Fruit fly (Drosophila melanogaster): ENCODE measurements around the gene Snmp1.

Gene Snmp1

DNA sequence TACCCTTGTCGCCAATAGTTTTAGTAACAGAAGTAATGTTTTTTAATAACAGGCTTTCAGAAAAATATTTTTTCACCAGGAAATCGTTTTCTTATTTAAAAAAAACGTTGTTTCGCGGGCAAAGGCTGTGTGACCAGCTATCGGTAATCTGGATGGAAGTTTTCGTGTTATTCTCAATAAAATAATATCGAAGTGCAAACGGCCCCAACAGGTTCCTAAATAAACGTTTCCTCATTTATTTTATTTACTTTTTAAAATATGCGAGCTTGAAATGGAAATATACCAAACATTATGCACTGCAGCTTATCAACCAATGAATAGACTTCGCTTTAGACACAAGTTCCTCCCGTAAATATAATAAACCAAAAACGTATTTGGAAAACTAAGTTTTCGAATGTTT, 38.0 kb downstream of the Snmp1 start, which contains the start of gene Ice2:
Ice2 (plus strand) TSS at position 167 of the 400 bp plus-strand sequence.
- TF ChIP-seq Sin3A (optimal IDR thresholded peaks at IDR 0.05) = no peak

DNA sequence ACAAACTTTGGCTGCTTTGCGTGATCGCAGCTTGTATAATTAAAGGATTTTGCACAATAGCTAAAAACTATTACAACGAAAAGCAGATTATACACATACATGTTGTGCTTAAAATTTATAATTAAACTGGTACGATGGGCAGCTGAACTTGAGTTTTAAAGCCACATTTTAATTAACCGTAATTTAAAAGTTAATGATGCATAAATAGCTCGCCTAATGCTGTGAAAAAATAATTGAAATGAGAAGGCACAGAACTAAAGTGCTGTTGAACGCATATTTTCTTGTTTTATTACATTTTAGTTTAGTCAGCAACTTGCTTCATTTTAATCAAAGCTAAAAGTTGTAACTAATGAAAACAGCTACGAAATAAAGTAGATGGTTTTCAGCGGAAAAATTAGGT, 38.4 kb downstream of the Snmp1 start, which contains the start of gene Obp93a:
Obp93a (minus strand) TSS at position 101 of the 400 bp plus-strand sequence.
- no peak for TF ChIP-seq insv (optimal IDR thresholded peaks at IDR 0.05)
- no peak for TF ChIP-seq Myc (optimal IDR thresholded peaks at IDR 0.05)
- TF ChIP-seq h (optimal IDR thresholded peaks at IDR 0.05) = no peak
- no peak for TF ChIP-seq ttk (optimal IDR thresholded peaks at IDR 0.05)
- no peak for TF ChIP-seq Sin3A (optimal IDR thresholded peaks at IDR 0.05)
- no peak for TF ChIP-seq psq (optimal IDR thresholded peaks at IDR 0.05)

DNA sequence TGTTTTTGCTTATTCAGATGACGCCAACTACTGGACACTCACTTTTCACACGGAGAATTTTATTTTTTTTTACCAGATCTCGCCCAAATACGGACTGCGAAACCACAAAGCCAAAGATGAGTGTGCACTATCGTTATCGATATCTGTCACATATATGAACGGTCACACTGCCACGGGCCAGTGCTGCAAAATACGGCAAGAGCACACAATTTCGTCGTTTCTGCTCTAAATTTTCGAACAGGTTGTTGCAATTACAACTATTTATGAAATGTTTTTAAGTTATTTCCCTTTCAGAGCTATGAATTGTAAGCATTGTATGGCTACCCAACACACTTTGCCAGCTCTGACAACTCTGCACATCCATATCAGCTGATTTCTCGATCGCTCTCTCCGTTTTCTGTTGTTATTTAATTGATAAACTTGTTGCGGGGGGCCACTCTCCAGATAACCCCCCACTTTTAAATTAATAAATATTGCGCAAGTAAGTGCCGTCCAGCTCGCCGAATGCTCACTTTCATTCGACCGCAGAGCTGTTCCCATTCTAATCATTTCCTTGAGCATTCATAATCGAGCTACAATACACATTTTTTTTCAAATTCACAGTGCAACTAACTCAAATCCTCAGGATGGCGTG, 40.5 kb downstream of the Snmp1 start, which contains the start of the genes slmb and CG5793:
slmb (minus strand) TSS at position 134 of the 634 bp plus-strand sequence.
CG5793 (plus strand) TSS at position 222 of the 634 bp plus-strand sequence.
- TF ChIP-seq psq (optimal IDR thresholded peaks at IDR 0.05) = no peak
- TF ChIP-seq insv (optimal IDR thresholded peaks at IDR 0.05) = no peak
- TF ChIP-seq ttk (optimal IDR thresholded peaks at IDR 0.05) = no peak
- TF ChIP-seq Myc (optimal IDR thresholded peaks at IDR 0.05) = no peak
- TF ChIP-seq h (optimal IDR thresholded peaks at IDR 0.05) = no peak
- TF ChIP-seq Sin3A (optimal IDR thresholded peaks at IDR 0.05) = no peak

DNA sequence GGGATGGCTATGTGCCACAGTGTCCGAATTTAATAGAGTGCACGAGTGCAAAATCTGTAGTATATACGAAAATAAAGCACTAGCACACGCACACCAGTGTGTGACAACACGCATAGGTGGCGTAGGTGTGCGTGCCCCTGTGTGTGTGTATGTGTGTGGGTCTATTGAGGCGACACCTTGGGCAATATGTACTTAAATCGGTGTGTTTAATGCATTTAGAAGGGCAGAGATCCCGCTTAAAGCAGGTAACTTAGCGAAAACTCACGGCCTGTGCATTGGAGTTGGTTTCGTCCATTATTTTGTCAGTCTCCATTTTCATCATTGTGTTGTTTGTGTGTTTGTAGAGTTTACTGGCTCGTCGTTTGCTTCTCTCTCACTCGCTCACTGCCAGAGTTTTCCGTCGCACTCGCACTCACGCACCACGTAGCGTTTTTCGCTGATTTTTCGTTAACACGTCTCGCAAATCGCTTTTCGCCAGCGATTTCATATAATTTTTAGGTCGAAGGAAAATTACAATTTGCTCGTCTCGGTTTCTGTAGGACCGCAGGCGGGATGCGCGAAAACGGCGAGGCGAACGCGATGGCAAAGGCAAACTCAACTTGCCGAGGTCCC, 41.2 kb downstream of the Snmp1 start:
- TF ChIP-seq insv (optimal IDR thresholded peaks at IDR 0.05) = no peak
- TF ChIP-seq psq (optimal IDR thresholded peaks at IDR 0.05) = no peak
- TF ChIP-seq ttk (optimal IDR thresholded peaks at IDR 0.05) = no peak
- TF ChIP-seq Myc (optimal IDR thresholded peaks at IDR 0.05) = no peak
- no peak for TF ChIP-seq Sin3A (optimal IDR thresholded peaks at IDR 0.05)
- TF ChIP-seq h (optimal IDR thresholded peaks at IDR 0.05) = no peak

DNA sequence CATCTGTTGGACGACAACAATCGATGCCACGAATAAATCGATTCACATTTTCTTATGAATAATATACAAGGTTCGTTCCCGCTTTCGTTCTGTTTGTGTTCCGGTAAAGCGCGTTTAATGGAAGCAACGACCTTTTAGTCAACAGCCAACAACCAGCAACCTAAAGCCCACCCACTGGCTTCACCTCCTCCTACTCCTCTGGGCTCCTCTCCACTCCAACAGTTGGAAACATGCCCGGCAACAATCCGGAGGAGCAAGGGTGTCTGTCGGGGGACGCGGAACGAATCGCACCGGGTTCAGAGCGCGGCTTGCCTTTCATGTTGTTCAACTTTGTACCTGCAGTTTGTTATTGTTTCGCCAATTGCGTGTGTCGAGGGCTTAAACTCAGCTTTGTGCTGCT, 43.8 kb downstream of the Snmp1 start:
- TF ChIP-seq Myc (optimal IDR thresholded peaks at IDR 0.05) = no peak
- no peak for TF ChIP-seq h (optimal IDR thresholded peaks at IDR 0.05)
- TF ChIP-seq insv (optimal IDR thresholded peaks at IDR 0.05) = no peak
- TF ChIP-seq psq (optimal IDR thresholded peaks at IDR 0.05) = no peak
- TF ChIP-seq Sin3A (optimal IDR thresholded peaks at IDR 0.05) = no peak
- no peak for TF ChIP-seq ttk (optimal IDR thresholded peaks at IDR 0.05)

DNA sequence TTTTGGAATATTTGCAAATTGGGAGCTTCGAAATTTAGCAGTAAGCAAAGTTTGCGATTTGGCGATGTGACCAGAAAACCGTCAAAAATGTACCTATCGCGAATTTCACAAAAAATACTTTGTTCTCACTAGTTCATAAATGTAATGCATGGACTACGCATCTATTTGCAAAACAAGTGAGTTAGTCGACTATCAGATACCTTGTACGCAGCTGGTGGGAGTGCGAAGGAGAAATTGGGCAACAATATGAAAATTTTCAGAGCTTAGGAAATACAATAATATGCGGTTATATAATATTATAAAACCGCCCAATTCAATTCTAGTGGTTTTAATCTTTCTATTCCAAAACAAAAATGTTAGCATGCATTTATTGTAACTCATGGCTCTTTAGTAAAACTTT, 49.2 kb downstream of the Snmp1 start, which contains the start of gene Bdbt:
Bdbt (minus strand) TSS at position 73 of the 400 bp plus-strand sequence.
- TF ChIP-seq h (optimal IDR thresholded peaks at IDR 0.05) (no peak), Myc (optimal IDR thresholded peaks at IDR 0.05) (no peak), psq (optimal IDR thresholded peaks at IDR 0.05) (no peak), ttk (optimal IDR thresholded peaks at IDR 0.05) (no peak), Sin3A (optimal IDR thresholded peaks at IDR 0.05) (no peak), insv (optimal IDR thresholded peaks at IDR 0.05) (no peak)

DNA sequence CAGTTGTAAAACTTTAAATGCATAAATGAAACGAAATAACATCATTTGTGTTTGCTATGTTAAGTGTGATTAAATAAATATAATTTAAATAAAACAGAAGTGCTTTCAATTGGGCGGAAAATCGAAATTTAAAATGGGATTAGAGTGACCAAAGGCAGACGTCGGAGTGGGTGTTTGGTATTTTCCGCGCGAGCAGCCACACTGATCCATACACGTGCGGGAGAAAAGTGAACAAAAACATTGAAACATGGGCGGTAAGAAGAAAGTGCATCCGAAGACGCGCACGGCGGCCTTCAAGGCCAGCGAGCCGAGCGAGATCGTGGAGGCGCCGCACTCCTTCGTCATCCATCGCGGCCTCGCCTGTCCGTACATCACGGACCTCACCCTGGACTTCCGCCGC, 51.9 kb downstream of the Snmp1 start, which contains the start of gene ppan:
ppan (plus strand) TSS at position 198 of the 400 bp plus-strand sequence.
- TF ChIP-seq psq (optimal IDR thresholded peaks at IDR 0.05) = no peak
- TF ChIP-seq ttk (optimal IDR thresholded peaks at IDR 0.05) = no peak
- no peak for TF ChIP-seq Myc (optimal IDR thresholded peaks at IDR 0.05)
- TF ChIP-seq h (optimal IDR thresholded peaks at IDR 0.05) = no peak
- no peak for TF ChIP-seq Sin3A (optimal IDR thresholded peaks at IDR 0.05)
- TF ChIP-seq insv (optimal IDR thresholded peaks at IDR 0.05) = no peak

All from Kc167 (cell line).